Worm (Caenorhabditis elegans) whole organism, mixed stage, embryonic: ENCODE data around the gene Y105C5B.1.

Experiments
- ceh-39 ChIP-seq: fragments of 150-350 bp; optimal IDR thresholded peaks from 2 replicates; lab custom pipeline; 2014; ENCODE audit warnings: missing biosample characterization, missing genetic modification characterization
- elt-1 ChIP-seq: sonication (generic microtip); optimal IDR thresholded peaks from 2 replicates; lab custom pipeline; 2017; ENCODE audit warnings: missing genetic modification characterization, mild to moderate bottlenecking, missing compliant biosample characterization, antibody characterized with exemption, moderate library complexity, borderline replicate concordance; ENCODE audit not compliant: insufficient read depth
- elt-3 ChIP-seq: fragments of 150-350 bp; optimal IDR thresholded peaks from 2 replicates; lab custom pipeline; 2014; ENCODE audit warnings: missing biosample characterization, missing genetic modification characterization
- nhr-237 ChIP-seq: fragments of 150-350 bp; optimal IDR thresholded peaks from 2 replicates; lab custom pipeline; 2014; ENCODE audit warnings: missing biosample characterization, missing genetic modification characterization
- nhr-76 ChIP-seq: sonication (generic microtip); optimal IDR thresholded peaks from 2 replicates; lab custom pipeline; 2017; ENCODE audit warnings: missing biosample characterization, missing genetic modification characterization
- pha-4 ChIP-seq: fragments of 150-350 bp; optimal IDR thresholded peaks from 2 replicates; lab custom pipeline; 2018; ENCODE audit warnings: missing biosample characterization, missing genetic modification reagents, missing genetic modification characterization

- TF ChIP-seq elt-3 (tag; lab: Kevin White, UChicago), result no peak
- TF ChIP-seq elt-1 (tag; lab: Kevin White, UChicago), result no peak
- TF ChIP-seq nhr-76, result no peak
- no peak for TF ChIP-seq pha-4 (tag; lab: Kevin White, UChicago)
- TF ChIP-seq nhr-237 (tag; lab: Kevin White, UChicago), result no peak
- TF ChIP-seq ceh-39 (tag; lab: Kevin White, UChicago), result no peak
Measured at ce11 chrIV:15900158-15900557, 29.7 kb downstream of the Y105C5B.1 start.
